Fruit fly (Drosophila melanogaster) whole organism, embryonic: Measurements from ENCODE around the gene iav.

Source experiments
- ATbp ChIP-seq: fragments of 200-800 bp; sonication (Bioruptor generic); optimal IDR thresholded peaks from 2 replicates; lab custom pipeline; 2017; ENCODE audit warnings: missing biosample characterization, mild to moderate bottlenecking, missing genetic modification characterization, missing genetic modification reagents
- Atf3 ChIP-seq: fragments of 200-800 bp; sonication (Bioruptor generic); optimal IDR thresholded peaks from 3 replicates; lab custom pipeline; 2016; ENCODE audit warnings: missing biosample characterization, missing genetic modification characterization
- Bteb2 ChIP-seq: fragments of 200-800 bp; sonication (Bioruptor generic); optimal IDR thresholded peaks from 2 replicates; lab custom pipeline; 2016; ENCODE audit warnings: missing biosample characterization, missing genetic modification characterization
- CG11085 ChIP-seq: fragments of 200-800 bp; sonication (Bioruptor generic); IDR thresholded peaks from 2 replicates; pipeline ENCODE4 v1.3.6; 2022; ENCODE audit warnings: missing biosample characterization, missing genetic modification characterization
- CG11696 ChIP-seq: fragments of 200-800 bp; sonication (Bioruptor generic); IDR thresholded peaks from 2 replicates; pipeline ENCODE4 v1.3.6; 2022; ENCODE audit warnings: missing biosample characterization, missing genetic modification characterization
- CG12391 ChIP-seq: fragments of 200-800 bp; sonication (Bioruptor generic); optimal IDR thresholded peaks from 3 replicates; lab custom pipeline; 2018; ENCODE audit warnings: missing biosample characterization, mild to moderate bottlenecking, missing genetic modification characterization, moderate library complexity
- CG13624 ChIP-seq: fragments of 200-800 bp; sonication (Bioruptor generic); optimal IDR thresholded peaks from 2 replicates; lab custom pipeline; 2016; ENCODE audit warnings: missing biosample characterization, missing genetic modification characterization
- CG14965 ChIP-seq: fragments of 200-800 bp; sonication (Bioruptor generic); optimal IDR thresholded peaks from 2 replicates; lab custom pipeline; 2016; ENCODE audit warnings: missing biosample characterization, missing genetic modification characterization, borderline replicate concordance
- CG17328 ChIP-seq: fragments of 200-800 bp; sonication (Bioruptor generic); IDR thresholded peaks from 2 replicates; pipeline ENCODE4 v1.3.6; 2022; ENCODE audit warnings: missing biosample characterization, missing genetic modification characterization
- CG17568 ChIP-seq: fragments of 200-800 bp; sonication (Bioruptor generic); optimal IDR thresholded peaks from 2 replicates; lab custom pipeline; 2018; ENCODE audit warnings: missing biosample characterization, mild to moderate bottlenecking, missing genetic modification characterization, moderate library complexity
- CG17802 ChIP-seq: fragments of 200-800 bp; sonication (Bioruptor generic); optimal IDR thresholded peaks from 2 replicates; lab custom pipeline; 2018; ENCODE audit warnings: missing biosample characterization, mild to moderate bottlenecking, missing genetic modification characterization, moderate library complexity
- CG17912 ChIP-seq: fragments of 200-800 bp; sonication (Bioruptor generic); optimal IDR thresholded peaks from 2 replicates; lab custom pipeline; 2018; ENCODE audit warnings: missing biosample characterization, mild to moderate bottlenecking, missing genetic modification characterization
- CG18262 ChIP-seq: fragments of 200-800 bp; optimal IDR thresholded peaks from 3 replicates; lab custom pipeline; 2019; ENCODE audit warnings: missing biosample characterization, mild to moderate bottlenecking, missing genetic modification characterization, moderate library complexity
- CG2875 ChIP-seq: fragments of 200-800 bp; sonication (Bioruptor generic); optimal IDR thresholded peaks from 2 replicates; lab custom pipeline; 2017; ENCODE audit warnings: missing biosample characterization, mild to moderate bottlenecking, missing genetic modification characterization, missing genetic modification reagents
- CG5180 ChIP-seq: fragments of 200-800 bp; sonication (Bioruptor generic); optimal IDR thresholded peaks from 3 replicates; lab custom pipeline; 2017; ENCODE audit warnings: missing biosample characterization, missing genetic modification characterization, mild to moderate bottlenecking, moderate library complexity, missing genetic modification reagents
- CG6683 ChIP-seq: fragments of 200-800 bp; sonication (Bioruptor generic); optimal IDR thresholded peaks from 2 replicates; lab custom pipeline; 2017; ENCODE audit warnings: missing biosample characterization, mild to moderate bottlenecking, missing genetic modification characterization, missing genetic modification reagents
- CG6689 ChIP-seq: fragments of 200-800 bp; sonication (Bioruptor generic); IDR thresholded peaks from 2 replicates; pipeline ENCODE4 v1.3.6; 2022; ENCODE audit warnings: missing biosample characterization, missing genetic modification characterization
- CG6765 ChIP-seq: fragments of 200-800 bp; sonication (Bioruptor generic); optimal IDR thresholded peaks from 3 replicates; lab custom pipeline; 2017; ENCODE audit warnings: missing biosample characterization, mild to moderate bottlenecking, missing genetic modification characterization
- CG9797 ChIP-seq: fragments of 200-800 bp; sonication (Bioruptor generic); optimal IDR thresholded peaks from 3 replicates; lab custom pipeline; 2018; ENCODE audit warnings: missing biosample characterization, mild to moderate bottlenecking, missing genetic modification characterization
- Dref ChIP-seq: fragments of 200-800 bp; sonication (Bioruptor generic); IDR thresholded peaks from 2 replicates; pipeline ENCODE4 v1.3.6; 2022; ENCODE audit warnings: missing biosample characterization, missing genetic modification characterization
- Drgx ChIP-seq: fragments of 200-800 bp; sonication (Bioruptor generic); IDR thresholded peaks from 2 replicates; pipeline ENCODE4 v1.3.6; 2022; ENCODE audit warnings: missing biosample characterization, missing genetic modification characterization
- Ets97D ChIP-seq: fragments of 200-800 bp; sonication (Bioruptor generic); optimal IDR thresholded peaks from 3 replicates; lab custom pipeline; 2016; ENCODE audit warnings: missing biosample characterization, missing genetic modification characterization
- HmgD ChIP-seq: fragments of 200-800 bp; sonication (Bioruptor generic); optimal IDR thresholded peaks from 3 replicates; lab custom pipeline; 2016; ENCODE audit warnings: missing biosample characterization, missing genetic modification characterization
- Hsf ChIP-seq: fragments of 200-800 bp; sonication (Bioruptor generic); optimal IDR thresholded peaks from 3 replicates; lab custom pipeline; 2016; ENCODE audit warnings: missing biosample characterization, missing genetic modification characterization
- MBD-R2 ChIP-seq: fragments of 200-800 bp; sonication (Bioruptor generic); IDR thresholded peaks from 2 replicates; pipeline ENCODE4 v1.3.6; 2022; ENCODE audit warnings: missing biosample characterization, missing genetic modification characterization
- Poxn ChIP-seq: fragments of 200-800 bp; sonication (Bioruptor generic); IDR thresholded peaks from 2 replicates; pipeline ENCODE4 v1.3.6; 2022; ENCODE audit warnings: missing biosample characterization, missing genetic modification characterization
- Rx ChIP-seq: fragments of 200-800 bp; sonication (Bioruptor generic); IDR thresholded peaks from 2 replicates; pipeline ENCODE4 v1.3.6; 2022; ENCODE audit warnings: missing biosample characterization, missing genetic modification characterization
- amos ChIP-seq: fragments of 200-800 bp; sonication (Bioruptor generic); IDR thresholded peaks from 2 replicates; pipeline ENCODE4 v1.3.6; 2022; ENCODE audit warnings: missing biosample characterization, missing genetic modification characterization; ENCODE audit not compliant: partially characterized antibody
- crc ChIP-seq: fragments of 200-800 bp; sonication (Bioruptor generic); optimal IDR thresholded peaks from 2 replicates; lab custom pipeline; 2016; ENCODE audit warnings: missing biosample characterization, missing genetic modification characterization
- emc ChIP-seq: fragments of 200-800 bp; sonication (Bioruptor generic); optimal IDR thresholded peaks from 2 replicates; lab custom pipeline; 2016; ENCODE audit warnings: missing biosample characterization, missing genetic modification characterization
- ems ChIP-seq: fragments of 200-800 bp; sonication (Bioruptor generic); optimal IDR thresholded peaks from 3 replicates; lab custom pipeline; 2016; ENCODE audit warnings: missing biosample characterization, missing genetic modification characterization
- ewg ChIP-seq: fragments of 200-800 bp; sonication (Bioruptor generic); optimal IDR thresholded peaks from 3 replicates; lab custom pipeline; 2017; ENCODE audit warnings: mild to moderate bottlenecking, missing biosample characterization, missing genetic modification reagents, missing genetic modification characterization
- fru ChIP-seq: fragments of >200 bp; optimal IDR thresholded peaks from 2 replicates; lab custom pipeline; 2017
- gcm2 ChIP-seq: fragments of 200-800 bp; sonication (Bioruptor generic); optimal IDR thresholded peaks from 2 replicates; lab custom pipeline; 2016; ENCODE audit warnings: missing biosample characterization, missing genetic modification characterization
- gfzf ChIP-seq: fragments of 200-800 bp; sonication (Bioruptor generic); optimal IDR thresholded peaks from 2 replicates; lab custom pipeline; 2016; ENCODE audit warnings: missing biosample characterization, mild to moderate bottlenecking, missing genetic modification characterization, moderate library complexity
- grau ChIP-seq: fragments of 200-800 bp; optimal IDR thresholded peaks from 3 replicates; lab custom pipeline; 2019; ENCODE audit warnings: missing biosample characterization, mild to moderate bottlenecking, missing genetic modification characterization, moderate library complexity
- lbe ChIP-seq: fragments of 200-800 bp; sonication (Bioruptor generic); optimal IDR thresholded peaks from 2 replicates; lab custom pipeline; 2016; ENCODE audit warnings: missing biosample characterization, mild to moderate bottlenecking, missing genetic modification characterization
- lola ChIP-seq, 3 experiments: fragments of >200 bp in 2 of 3; fragments of 200-800 bp in 1 of 3; sonication (Bioruptor generic) in 1 of 3; optimal IDR thresholded peaks; 2 replicates each; lab custom pipeline; 2017 to 2019; ENCODE audit warnings: missing biosample characterization in 3 of 3, missing genetic modification characterization in 3 of 3, mild to moderate bottlenecking in 1 of 3, moderate library complexity in 1 of 3
- luna ChIP-seq: fragments of 200-800 bp; sonication (Bioruptor generic); optimal IDR thresholded peaks from 2 replicates; lab custom pipeline; 2016; ENCODE audit warnings: missing biosample characterization, missing genetic modification characterization
- nerfin-1 ChIP-seq: fragments of 200-800 bp; sonication (Bioruptor generic); optimal IDR thresholded peaks from 3 replicates; lab custom pipeline; 2019; ENCODE audit warnings: missing biosample characterization, mild to moderate bottlenecking, missing genetic modification characterization, moderate library complexity
- nerfin-2 ChIP-seq: fragments of 200-800 bp; sonication (Bioruptor generic); IDR thresholded peaks from 2 replicates; pipeline ENCODE4 v1.3.6; 2022; ENCODE audit warnings: missing biosample characterization, missing genetic modification characterization; ENCODE audit not compliant: partially characterized antibody
- oc ChIP-seq: fragments of 200-800 bp; sonication (Bioruptor generic); optimal IDR thresholded peaks from 2 replicates; lab custom pipeline; 2018; ENCODE audit warnings: missing biosample characterization, mild to moderate bottlenecking, missing genetic modification characterization, moderate library complexity
- pum ChIP-seq: fragments of 200-800 bp; sonication (Bioruptor generic); optimal IDR thresholded peaks from 2 replicates; lab custom pipeline; 2016; ENCODE audit warnings: missing biosample characterization, missing genetic modification characterization
- repo ChIP-seq: fragments of 200-800 bp; sonication (Bioruptor generic); optimal IDR thresholded peaks from 2 replicates; lab custom pipeline; 2016; ENCODE audit warnings: missing biosample characterization, missing genetic modification characterization
- row ChIP-seq: fragments of 200-800 bp; sonication (Bioruptor generic); IDR thresholded peaks from 3 replicates; pipeline ENCODE4 v1.3.6; 2022; ENCODE audit warnings: missing biosample characterization, missing genetic modification characterization
- ssp ChIP-seq: fragments of 200-800 bp; sonication (Bioruptor generic); IDR thresholded peaks from 2 replicates; pipeline ENCODE4 v1.3.6; 2022; ENCODE audit warnings: missing biosample characterization, missing genetic modification characterization
- trem ChIP-seq: fragments of 200-800 bp; optimal IDR thresholded peaks from 3 replicates; lab custom pipeline; 2019; ENCODE audit warnings: missing biosample characterization, mild to moderate bottlenecking, missing genetic modification characterization, moderate library complexity
- unc-4 ChIP-seq: fragments of 200-800 bp; sonication (Bioruptor generic); IDR thresholded peaks from 2 replicates; pipeline ENCODE4 v1.3.6; 2022; ENCODE audit warnings: missing biosample characterization, missing genetic modification characterization; ENCODE audit not compliant: partially characterized antibody
- wor ChIP-seq: fragments of 200-800 bp; sonication (Bioruptor generic); IDR thresholded peaks from 2 replicates; pipeline ENCODE4 v1.3.6; 2022; ENCODE audit warnings: missing biosample characterization, missing genetic modification characterization

Gene iav

dm6 chrX:6849178-6849956 lies 35.6 kb downstream of the iav start, which contains the start of the genes Cht11 and CG4558 (continued):
- no peak for TF ChIP-seq luna (GFP tag; lab: Kevin White, UChicago)
- peak; percentile 41; the same call in 1 of the 2 replicates for TF ChIP-seq CG11696 (GFP tag; lab: Robert Waterston, UW)
- TF ChIP-seq Bteb2 (GFP tag; lab: Kevin White, UChicago) = peak; percentile 47
- peak; percentile 68 for TF ChIP-seq CG11085 (GFP tag; lab: Robert Waterston, UW)
- TF ChIP-seq oc (tag; lab: Kevin White, UChicago) = peak; percentile 57
- peak; percentile 57; the same call in 1 of the 2 replicates for TF ChIP-seq unc-4 (GFP tag; lab: Robert Waterston, UW)
- peak; percentile 83 for TF ChIP-seq CG18262 (tag; lab: Kevin White, UChicago)
- peak in 1 of 3 experiments; percentile 74 for TF ChIP-seq lola (GFP tag; optimal IDR thresholded peaks at IDR 0.05; lab: Kevin White, UChicago)
- peak; percentile 58 for TF ChIP-seq ewg (GFP tag; lab: Kevin White, UChicago)
- peak; percentile 14 for TF ChIP-seq CG17912
- peak; percentile 96 for TF ChIP-seq row
- TF ChIP-seq CG6765 (GFP tag; lab: Kevin White, UChicago) = peak; percentile 7
- TF ChIP-seq trem (tag; lab: Kevin White, UChicago) = peak; percentile 77
- peak; percentile 56 for TF ChIP-seq CG13624 (GFP tag; lab: Kevin White, UChicago)
- peak; percentile 54 for TF ChIP-seq Ets97D (GFP tag; lab: Kevin White, UChicago)
- TF ChIP-seq amos = peak; percentile 50; the same call in 1 of the 2 replicates
- TF ChIP-seq MBD-R2 (GFP tag; lab: Robert Waterston, UW) = peak; percentile 89
- no peak for TF ChIP-seq CG17568 (GFP tag; lab: Kevin White, UChicago)
- TF ChIP-seq gfzf (GFP tag; lab: Kevin White, UChicago) = peak; percentile 22
- TF ChIP-seq ssp = peak; percentile 69
- TF ChIP-seq fru = no peak
- TF ChIP-seq CG17802 (tag; lab: Kevin White, UChicago) = peak; percentile 20
- TF ChIP-seq CG2875 (GFP tag; lab: Kevin White, UChicago) = no peak
- peak; percentile 10 for TF ChIP-seq CG9797
- TF ChIP-seq Dref (GFP tag; lab: Robert Waterston, UW) = peak; percentile 74
- TF ChIP-seq wor (GFP tag; lab: Robert Waterston, UW) = peak; percentile 58
- TF ChIP-seq CG17328 (GFP tag; lab: Robert Waterston, UW) = peak; percentile 82
- TF ChIP-seq ems (GFP tag; lab: Kevin White, UChicago) = peak; percentile 70
- TF ChIP-seq Hsf = peak; percentile 82
- peak; percentile 22 for TF ChIP-seq CG6683 (GFP tag; lab: Kevin White, UChicago)
- peak; percentile 54 for TF ChIP-seq Atf3 (GFP tag; lab: Kevin White, UChicago)
- peak; percentile 8 for TF ChIP-seq crc (GFP tag; lab: Kevin White, UChicago)
- peak; percentile 82 for TF ChIP-seq CG6689 (GFP tag; lab: Robert Waterston, UW)
- TF ChIP-seq CG14965 = no peak
- TF ChIP-seq pum (GFP tag; lab: Kevin White, UChicago) = peak; percentile 79
- TF ChIP-seq Drgx (GFP tag; lab: Robert Waterston, UW) = peak; percentile 72; the same call in 1 of the 2 replicates
- no peak for TF ChIP-seq Poxn (GFP tag; lab: Robert Waterston, UW)
- TF ChIP-seq lbe (GFP tag; lab: Kevin White, UChicago) = peak; percentile 74
- peak; percentile 34 for TF ChIP-seq ATbp (GFP tag; lab: Kevin White, UChicago)
- TF ChIP-seq Rx (GFP tag; lab: Robert Waterston, UW) = peak; percentile 66
- peak; percentile 72 for TF ChIP-seq nerfin-1
- TF ChIP-seq HmgD = no peak
- peak; percentile 99 for TF ChIP-seq grau
- TF ChIP-seq CG5180 (GFP tag; lab: Kevin White, UChicago) = peak; percentile 37
- TF ChIP-seq nerfin-2 = peak; percentile 21; the same call in 1 of the 2 replicates
- TF ChIP-seq gcm2 = no peak
- TF ChIP-seq CG12391 (tag; lab: Kevin White, UChicago) = peak; percentile 89
- TF ChIP-seq emc (GFP tag; lab: Kevin White, UChicago) = no peak
- TF ChIP-seq repo (GFP tag; lab: Kevin White, UChicago) = peak; percentile 48
